Fruit fly (Drosophila melanogaster) whole organism, adult: ENCODE data around the gene Tgt.

Source experiments
- CG11617 ChIP-seq: fragments of 200-800 bp; sonication (Bioruptor generic); optimal IDR thresholded peaks from 2 replicates; lab custom pipeline; 2017; ENCODE audit warnings: mild to moderate bottlenecking, missing biosample characterization, missing genetic modification reagents, missing genetic modification characterization
- CG12768 ChIP-seq: fragments of 200-800 bp; sonication (Bioruptor generic); optimal IDR thresholded peaks from 2 replicates; lab custom pipeline; 2017; ENCODE audit warnings: missing biosample characterization, missing genetic modification characterization, mild to moderate bottlenecking, moderate library complexity, missing genetic modification reagents
- CG14711 ChIP-seq: fragments of 200-800 bp; sonication (Bioruptor generic); optimal IDR thresholded peaks from 2 replicates; lab custom pipeline; 2018; ENCODE audit warnings: missing biosample characterization, mild to moderate bottlenecking, missing genetic modification characterization, moderate library complexity
- CG1620 ChIP-seq: fragments of 200-800 bp; sonication (Bioruptor generic); optimal IDR thresholded peaks from 2 replicates; lab custom pipeline; 2016; ENCODE audit warnings: missing biosample characterization, missing genetic modification characterization
- CG33017 ChIP-seq: fragments of 200-800 bp; sonication (Bioruptor generic); optimal IDR thresholded peaks from 2 replicates; lab custom pipeline; 2018; ENCODE audit warnings: missing biosample characterization, mild to moderate bottlenecking, missing genetic modification characterization, moderate library complexity
- CG5204 ChIP-seq: fragments of 200-800 bp; sonication (Bioruptor generic); optimal IDR thresholded peaks from 2 replicates; lab custom pipeline; 2016; ENCODE audit warnings: missing biosample characterization, missing genetic modification characterization
- CG7045 ChIP-seq: fragments of 200-800 bp; sonication (Bioruptor generic); optimal IDR thresholded peaks from 2 replicates; lab custom pipeline; 2017; ENCODE audit warnings: missing biosample characterization, mild to moderate bottlenecking, missing genetic modification characterization
- Clk ChIP-seq: fragments of 200-800 bp; sonication (Bioruptor generic); optimal IDR thresholded peaks from 2 replicates; lab custom pipeline; 2017; ENCODE audit warnings: missing biosample characterization, missing genetic modification characterization
- Mnt ChIP-seq: fragments of 200-800 bp; sonication (Bioruptor generic); optimal IDR thresholded peaks from 2 replicates; lab custom pipeline; 2016; ENCODE audit warnings: missing biosample characterization, mild to moderate bottlenecking, missing genetic modification characterization
- bab1 ChIP-seq: fragments of 200-800 bp; sonication (Bioruptor generic); optimal IDR thresholded peaks from 3 replicates; lab custom pipeline; 2019; ENCODE audit warnings: missing biosample characterization, mild to moderate bottlenecking, missing genetic modification characterization, moderate library complexity
- kay ChIP-seq: fragments of 200-800 bp; sonication (Bioruptor generic); peaks from one replicate; lab custom pipeline; 2016; ENCODE audit warnings: missing biosample characterization, missing genetic modification characterization, borderline replicate concordance
- ovo ChIP-seq: fragments of 200-800 bp; sonication (Bioruptor generic); optimal IDR thresholded peaks from 2 replicates; lab custom pipeline; 2016; ENCODE audit warnings: missing biosample characterization, missing genetic modification characterization
- tj ChIP-seq: fragments of 200-800 bp; sonication (Bioruptor generic); optimal IDR thresholded peaks from 3 replicates; lab custom pipeline; 2017; ENCODE audit warnings: missing biosample characterization, mild to moderate bottlenecking, missing genetic modification characterization, moderate library complexity
- toe ChIP-seq: fragments of 200-800 bp; sonication (Bioruptor generic); optimal IDR thresholded peaks from 2 replicates; lab custom pipeline; 2016; ENCODE audit warnings: missing biosample characterization, missing genetic modification characterization

DNA sequence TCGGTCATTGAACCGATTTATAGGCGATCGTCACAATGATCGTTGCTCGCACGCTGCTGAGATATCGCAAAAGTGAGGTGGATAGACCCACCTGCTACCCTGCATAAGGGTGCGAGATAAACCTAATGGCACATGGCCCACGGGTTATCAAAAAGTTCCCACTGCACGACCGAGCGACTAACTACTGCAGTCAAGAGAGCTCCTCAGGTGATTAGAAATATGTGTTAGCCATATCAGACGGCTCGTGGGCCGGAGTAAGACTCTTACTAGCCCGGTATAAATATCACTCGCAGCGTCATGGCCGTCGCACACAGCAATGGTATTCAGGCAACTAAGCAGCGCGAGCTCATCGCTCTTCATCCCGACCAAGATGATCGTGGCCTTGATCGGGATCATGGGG is 35.1 kb downstream of the Tgt start, which contains the start of gene CG42329:
- TF ChIP-seq Mnt (GFP tag; lab: Kevin White, UChicago) (peak; percentile 42), CG12768 (GFP tag; lab: Kevin White, UChicago) (no peak), toe (GFP tag; lab: Kevin White, UChicago) (no peak), CG33017 (tag; lab: Kevin White, UChicago) (no peak), CG1620 (GFP tag; lab: Kevin White, UChicago) (no peak), CG5204 (GFP tag; lab: Kevin White, UChicago) (no peak), CG11617 (no peak), kay (GFP tag; lab: Kevin White, UChicago) (no peak), Clk (GFP tag; lab: Kevin White, UChicago) (no peak), CG7045 (GFP tag; lab: Kevin White, UChicago) (no peak), bab1 (GFP tag; lab: Kevin White, UChicago) (no peak), ovo (GFP tag; lab: Kevin White, UChicago) (no peak), tj (no peak), CG14711 (tag; lab: Kevin White, UChicago) (no peak)
